Fruit fly (Drosophila melanogaster) whole organism, adult: Measurements from ENCODE around the gene Src64B.
A peak's percentile ranks its signal among the peaks of the same experiment; 100 is the strongest.

Experiments used
- CG11617 ChIP-seq: fragments of 200-800 bp; sonication (Bioruptor generic); optimal IDR thresholded peaks from 2 replicates; lab custom pipeline; 2017; ENCODE audit warnings: mild to moderate bottlenecking, missing biosample characterization, missing genetic modification reagents, missing genetic modification characterization
- CG12768 ChIP-seq: fragments of 200-800 bp; sonication (Bioruptor generic); optimal IDR thresholded peaks from 2 replicates; lab custom pipeline; 2017; ENCODE audit warnings: missing biosample characterization, missing genetic modification characterization, mild to moderate bottlenecking, moderate library complexity, missing genetic modification reagents
- CG14711 ChIP-seq: fragments of 200-800 bp; sonication (Bioruptor generic); optimal IDR thresholded peaks from 2 replicates; lab custom pipeline; 2018; ENCODE audit warnings: missing biosample characterization, mild to moderate bottlenecking, missing genetic modification characterization, moderate library complexity
- CG1620 ChIP-seq: fragments of 200-800 bp; sonication (Bioruptor generic); optimal IDR thresholded peaks from 2 replicates; lab custom pipeline; 2016; ENCODE audit warnings: missing biosample characterization, missing genetic modification characterization
- CG33017 ChIP-seq: fragments of 200-800 bp; sonication (Bioruptor generic); optimal IDR thresholded peaks from 2 replicates; lab custom pipeline; 2018; ENCODE audit warnings: missing biosample characterization, mild to moderate bottlenecking, missing genetic modification characterization, moderate library complexity
- CG5204 ChIP-seq: fragments of 200-800 bp; sonication (Bioruptor generic); optimal IDR thresholded peaks from 2 replicates; lab custom pipeline; 2016; ENCODE audit warnings: missing biosample characterization, missing genetic modification characterization
- CG7045 ChIP-seq: fragments of 200-800 bp; sonication (Bioruptor generic); optimal IDR thresholded peaks from 2 replicates; lab custom pipeline; 2017; ENCODE audit warnings: missing biosample characterization, mild to moderate bottlenecking, missing genetic modification characterization
- CG7101 ChIP-seq: fragments of 200-800 bp; sonication (Bioruptor generic); optimal IDR thresholded peaks from 2 replicates; lab custom pipeline; 2018; ENCODE audit warnings: missing biosample characterization, mild to moderate bottlenecking, missing genetic modification characterization, moderate library complexity
- Clk ChIP-seq: fragments of 200-800 bp; sonication (Bioruptor generic); optimal IDR thresholded peaks from 2 replicates; lab custom pipeline; 2017; ENCODE audit warnings: missing biosample characterization, missing genetic modification characterization
- Crg-1 ChIP-seq: fragments of 200-800 bp; sonication (Bioruptor generic); optimal IDR thresholded peaks from 2 replicates; lab custom pipeline; 2016; ENCODE audit warnings: missing biosample characterization, missing genetic modification characterization
- Hr96 ChIP-seq: fragments of 200-800 bp; sonication (Bioruptor generic); optimal IDR thresholded peaks from 2 replicates; lab custom pipeline; 2016; ENCODE audit warnings: missing biosample characterization, missing genetic modification characterization
- Mnt ChIP-seq: fragments of 200-800 bp; sonication (Bioruptor generic); optimal IDR thresholded peaks from 2 replicates; lab custom pipeline; 2016; ENCODE audit warnings: missing biosample characterization, mild to moderate bottlenecking, missing genetic modification characterization
- bab1 ChIP-seq: fragments of 200-800 bp; sonication (Bioruptor generic); optimal IDR thresholded peaks from 3 replicates; lab custom pipeline; 2019; ENCODE audit warnings: missing biosample characterization, mild to moderate bottlenecking, missing genetic modification characterization, moderate library complexity
- cic ChIP-seq: fragments of 200-800 bp; sonication (Bioruptor generic); optimal IDR thresholded peaks from 2 replicates; lab custom pipeline; 2017; ENCODE audit warnings: missing biosample characterization, mild to moderate bottlenecking, missing genetic modification characterization, moderate library complexity
- cnc ChIP-seq, 2 experiments: fragments of >200 bp; optimal IDR thresholded peaks; 2 replicates each; lab custom pipeline; 2017
- kay ChIP-seq: fragments of 200-800 bp; sonication (Bioruptor generic); peaks from one replicate; lab custom pipeline; 2016; ENCODE audit warnings: missing biosample characterization, missing genetic modification characterization, borderline replicate concordance
- ovo ChIP-seq: fragments of 200-800 bp; sonication (Bioruptor generic); optimal IDR thresholded peaks from 2 replicates; lab custom pipeline; 2016; ENCODE audit warnings: missing biosample characterization, missing genetic modification characterization
- pad ChIP-seq: fragments of 200-800 bp; sonication (Bioruptor generic); optimal IDR thresholded peaks from 3 replicates; lab custom pipeline; 2017; ENCODE audit warnings: missing biosample characterization, missing genetic modification characterization, mild to moderate bottlenecking, moderate library complexity, missing genetic modification reagents
- tj ChIP-seq: fragments of 200-800 bp; sonication (Bioruptor generic); optimal IDR thresholded peaks from 3 replicates; lab custom pipeline; 2017; ENCODE audit warnings: missing biosample characterization, mild to moderate bottlenecking, missing genetic modification characterization, moderate library complexity
- toe ChIP-seq: fragments of 200-800 bp; sonication (Bioruptor generic); optimal IDR thresholded peaks from 2 replicates; lab custom pipeline; 2016; ENCODE audit warnings: missing biosample characterization, missing genetic modification characterization

The Src64B gene

DNA sequence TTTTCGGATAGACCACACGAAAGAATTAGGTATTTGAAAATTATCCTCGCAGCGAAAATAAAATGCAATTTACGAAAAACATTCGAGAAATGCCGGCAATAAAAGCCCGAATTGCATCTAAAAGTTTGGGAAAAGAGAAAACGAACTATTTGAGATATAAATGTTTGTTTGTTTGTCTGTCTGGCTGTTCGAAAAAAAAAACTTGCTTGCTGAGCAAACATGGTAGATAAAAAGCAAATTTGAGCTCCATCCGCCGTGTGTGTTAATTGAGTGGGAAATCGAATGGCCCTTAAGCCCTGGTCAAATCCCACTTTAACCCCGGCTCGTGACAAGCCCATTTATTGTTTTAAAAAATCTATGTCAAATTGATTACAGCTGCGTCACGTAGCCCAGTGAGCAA, 10.9 kb downstream of the Src64B start:
- no peak for TF ChIP-seq Hr96
- no peak for TF ChIP-seq cnc (optimal IDR thresholded peaks at IDR 0.05; lab: Kevin White, UChicago)
- no peak for TF ChIP-seq CG7045
- no peak for TF ChIP-seq CG7101 (tag; lab: Kevin White, UChicago)
- no peak for TF ChIP-seq CG1620 (GFP tag; lab: Kevin White, UChicago)
- no peak for TF ChIP-seq toe
- no peak for TF ChIP-seq bab1 (GFP tag; lab: Kevin White, UChicago)
- no peak for TF ChIP-seq ovo (GFP tag; lab: Kevin White, UChicago)
- TF ChIP-seq pad (GFP tag; lab: Kevin White, UChicago) = no peak
- TF ChIP-seq Mnt = no peak
- TF ChIP-seq kay = no peak
- TF ChIP-seq Clk (GFP tag; lab: Kevin White, UChicago) = no peak

DNA sequence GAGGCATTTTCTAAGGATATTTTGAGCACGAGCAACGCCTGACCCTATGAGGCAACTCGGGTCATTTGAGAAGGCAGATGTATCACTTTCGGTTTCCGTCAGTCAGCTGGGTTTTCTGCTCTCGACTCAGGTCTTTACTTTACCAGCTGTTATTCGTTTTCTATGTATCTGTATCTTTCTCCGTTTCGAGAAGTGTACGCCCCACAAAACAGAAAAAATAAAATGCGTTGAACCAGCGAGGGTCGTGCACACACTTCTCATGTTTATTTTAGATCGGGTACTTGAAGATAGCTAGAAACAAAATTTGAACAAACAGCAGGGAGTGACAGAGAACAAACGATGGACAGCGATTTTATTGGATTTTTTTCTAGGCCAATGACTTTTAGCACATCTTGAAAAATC, 12.1 kb downstream of the Src64B start:
- TF ChIP-seq Hr96 (no peak), cic (GFP tag; lab: Kevin White, UChicago) (no peak), Crg-1 (GFP tag; lab: Kevin White, UChicago) (no peak), bab1 (GFP tag; lab: Kevin White, UChicago) (no peak), CG11617 (GFP tag; lab: Kevin White, UChicago) (no peak), ovo (GFP tag; lab: Kevin White, UChicago) (no peak), tj (no peak), CG7045 (no peak), CG1620 (GFP tag; lab: Kevin White, UChicago) (no peak), CG12768 (GFP tag; lab: Kevin White, UChicago) (no peak), CG7101 (tag; lab: Kevin White, UChicago) (no peak), Mnt (no peak), pad (GFP tag; lab: Kevin White, UChicago) (no peak), toe (no peak), CG33017 (tag; lab: Kevin White, UChicago) (no peak), cnc (optimal IDR thresholded peaks at IDR 0.05; lab: Kevin White, UChicago) (no peak), Clk (GFP tag; lab: Kevin White, UChicago) (no peak)

DNA sequence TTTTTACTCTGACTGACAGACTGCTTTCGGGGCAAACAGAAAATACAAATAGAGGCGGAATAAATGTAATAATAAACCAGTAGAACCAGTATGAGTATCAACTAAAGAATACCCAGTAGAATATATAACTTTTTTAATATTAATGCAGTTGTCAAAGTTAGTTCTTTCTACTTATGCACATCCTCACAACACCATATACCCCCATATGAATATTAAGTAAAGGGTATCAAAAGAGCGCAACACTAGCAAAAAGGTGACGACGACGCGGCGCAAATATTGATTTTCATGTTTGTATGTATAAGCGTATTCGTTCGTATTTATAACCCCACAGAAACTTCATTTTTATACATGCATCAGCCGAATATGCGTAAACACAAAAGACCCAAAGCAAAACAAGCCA, 12.9 kb downstream of the Src64B start:
- no peak for TF ChIP-seq Crg-1 (GFP tag; lab: Kevin White, UChicago)
- peak; percentile 74 for TF ChIP-seq CG7101 (tag; lab: Kevin White, UChicago)
- TF ChIP-seq toe = no peak
- TF ChIP-seq CG14711 (tag; lab: Kevin White, UChicago) = peak; percentile 78
- peak; percentile 54 for TF ChIP-seq pad (GFP tag; lab: Kevin White, UChicago)
- peak; percentile 53 for TF ChIP-seq kay
- peak; percentile 49 for TF ChIP-seq tj
- peak; percentile 57 for TF ChIP-seq CG11617 (GFP tag; lab: Kevin White, UChicago)
- TF ChIP-seq CG7045 = peak; percentile 40
- TF ChIP-seq Mnt = peak; percentile 21
- TF ChIP-seq Clk (GFP tag; lab: Kevin White, UChicago) = no peak
- TF ChIP-seq cnc (optimal IDR thresholded peaks at IDR 0.05; lab: Kevin White, UChicago) = no peak
- TF ChIP-seq CG33017 (tag; lab: Kevin White, UChicago) = peak; percentile 75
- peak; percentile 76 for TF ChIP-seq CG12768 (GFP tag; lab: Kevin White, UChicago)
- peak; percentile 55 for TF ChIP-seq cic (GFP tag; lab: Kevin White, UChicago)
- TF ChIP-seq ovo (GFP tag; lab: Kevin White, UChicago) = no peak
- no peak for TF ChIP-seq CG1620 (GFP tag; lab: Kevin White, UChicago)
- TF ChIP-seq bab1 (GFP tag; lab: Kevin White, UChicago) = peak; percentile 83

DNA sequence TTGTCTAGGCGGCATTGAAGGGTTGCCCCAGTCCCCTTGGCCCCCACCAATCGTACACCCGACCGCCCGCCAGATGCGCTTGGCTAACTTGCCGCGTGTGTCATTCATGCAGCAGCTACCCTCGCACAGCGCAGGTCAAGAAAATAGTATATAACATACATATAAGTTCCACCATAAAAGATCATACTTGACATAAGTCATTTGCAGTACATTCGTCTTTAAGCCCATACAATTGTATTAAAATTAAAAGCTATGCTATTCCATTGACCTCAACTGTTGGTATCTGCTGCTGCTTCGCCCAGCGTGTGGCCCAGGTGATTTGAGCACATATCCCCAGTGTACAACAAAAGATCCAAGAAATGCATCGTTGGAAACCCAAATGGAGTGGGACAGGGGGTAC, 14.7 kb downstream of the Src64B start:
- no peak for TF ChIP-seq pad (GFP tag; lab: Kevin White, UChicago)
- TF ChIP-seq ovo (GFP tag; lab: Kevin White, UChicago) = no peak
- no peak for TF ChIP-seq Crg-1 (GFP tag; lab: Kevin White, UChicago)
- TF ChIP-seq CG14711 (tag; lab: Kevin White, UChicago) = no peak
- TF ChIP-seq CG11617 (GFP tag; lab: Kevin White, UChicago) = no peak
- no peak for TF ChIP-seq Hr96
- no peak for TF ChIP-seq tj
- no peak for TF ChIP-seq kay
- no peak for TF ChIP-seq CG7045
- no peak for TF ChIP-seq CG7101 (tag; lab: Kevin White, UChicago)
- no peak for TF ChIP-seq cic (GFP tag; lab: Kevin White, UChicago)
- no peak for TF ChIP-seq CG12768 (GFP tag; lab: Kevin White, UChicago)

DNA sequence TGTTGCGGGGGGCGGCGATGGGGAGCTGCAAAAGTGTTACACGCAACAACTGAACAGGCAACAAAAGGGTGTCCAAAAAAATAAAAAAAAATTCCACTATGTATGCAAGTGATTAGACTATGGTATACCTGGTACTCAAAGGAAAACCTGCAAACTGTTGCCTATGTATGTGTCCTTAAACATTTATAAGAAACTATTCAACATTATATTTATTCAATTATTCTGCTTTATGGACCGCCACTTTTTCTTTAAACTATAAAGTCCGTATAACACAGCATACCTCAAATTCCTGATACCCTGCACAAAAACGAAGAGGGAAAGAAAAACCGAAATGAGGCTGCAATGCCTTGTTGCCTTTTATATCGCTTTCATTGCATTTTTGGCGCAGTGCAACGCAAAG, 18.3 kb downstream of the Src64B start:
- TF ChIP-seq CG33017 (tag; lab: Kevin White, UChicago) (no peak), Clk (GFP tag; lab: Kevin White, UChicago) (no peak), cic (GFP tag; lab: Kevin White, UChicago) (no peak), CG7101 (tag; lab: Kevin White, UChicago) (no peak)

DNA sequence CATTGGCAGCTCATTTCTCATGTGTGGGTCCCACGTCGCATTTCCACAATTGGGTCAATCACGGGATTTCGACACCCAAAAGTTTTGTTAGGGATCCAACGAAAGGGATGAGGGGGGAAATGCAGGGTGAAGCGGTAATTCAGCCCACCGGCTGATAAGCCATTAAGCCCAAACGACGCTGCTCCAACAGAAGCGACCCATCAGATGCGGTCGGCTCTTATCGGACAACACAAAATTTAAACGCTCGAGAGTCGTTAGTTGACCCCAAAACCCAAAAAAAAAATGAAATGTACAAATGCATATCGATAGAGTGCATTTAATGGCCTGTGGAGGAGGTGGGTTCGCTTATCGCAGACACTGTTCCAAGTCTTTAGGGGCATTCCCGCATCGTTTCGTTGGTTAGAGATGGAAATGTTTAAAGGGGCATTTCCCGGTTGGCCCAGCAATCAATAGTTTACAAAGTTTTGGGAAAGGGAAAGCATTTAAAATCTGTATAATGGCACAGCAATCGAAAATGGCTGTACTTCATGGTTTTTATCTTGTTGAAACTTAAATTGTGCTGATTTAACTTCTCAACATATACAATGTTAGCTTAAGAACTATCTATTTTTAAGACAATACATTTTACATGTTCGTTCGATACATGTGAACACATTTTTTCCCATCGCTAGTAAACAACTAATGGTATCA, 19.1 kb downstream of the Src64B start:
- TF ChIP-seq pad (GFP tag; lab: Kevin White, UChicago) (no peak), bab1 (GFP tag; lab: Kevin White, UChicago) (no peak), CG12768 (GFP tag; lab: Kevin White, UChicago) (no peak), cnc (optimal IDR thresholded peaks at IDR 0.05; lab: Kevin White, UChicago) (no peak), CG11617 (GFP tag; lab: Kevin White, UChicago) (no peak), kay (no peak), Clk (GFP tag; lab: Kevin White, UChicago) (no peak), CG14711 (tag; lab: Kevin White, UChicago) (no peak), CG5204 (GFP tag; lab: Kevin White, UChicago) (no peak), toe (no peak), cic (GFP tag; lab: Kevin White, UChicago) (no peak), Hr96 (no peak), CG7045 (no peak)
